Fruit fly (Drosophila melanogaster) whole organism, prepupa: Measurements from ENCODE around the gene Polr2F.
A peak's percentile ranks its signal among the peaks of the same experiment; 100 is the strongest.

Experiments used
- Blimp-1 ChIP-seq: fragments of 200-800 bp; sonication (Bioruptor generic); optimal IDR thresholded peaks from 3 replicates; lab custom pipeline; 2017; ENCODE audit warnings: missing biosample characterization, missing genetic modification characterization, mild to moderate bottlenecking, moderate library complexity, missing genetic modification reagents
- CG10631 ChIP-seq: fragments of 200-800 bp; sonication (Bioruptor generic); optimal IDR thresholded peaks from 2 replicates; lab custom pipeline; 2016; ENCODE audit warnings: missing biosample characterization, missing genetic modification characterization
- CG11762 ChIP-seq: fragments of 200-800 bp; sonication (Bioruptor generic); optimal IDR thresholded peaks from 3 replicates; lab custom pipeline; 2016; ENCODE audit warnings: missing biosample characterization, missing genetic modification characterization; ENCODE audit not compliant: insufficient read depth
- CG11902 ChIP-seq: fragments of 200-800 bp; sonication (Bioruptor generic); optimal IDR thresholded peaks from 3 replicates; lab custom pipeline; 2016; ENCODE audit warnings: missing biosample characterization, missing genetic modification characterization
- CG15336 ChIP-seq: fragments of 200-800 bp; sonication (Bioruptor generic); IDR thresholded peaks from 2 replicates; pipeline ENCODE4 v1.3.6; 2022; ENCODE audit warnings: missing biosample characterization, missing genetic modification characterization
- CG1621 ChIP-seq: fragments of 200-800 bp; sonication (Bioruptor generic); optimal IDR thresholded peaks from 3 replicates; lab custom pipeline; 2018; ENCODE audit warnings: missing biosample characterization, mild to moderate bottlenecking, missing genetic modification characterization
- CG3032 ChIP-seq: fragments of 200-800 bp; optimal IDR thresholded peaks from 2 replicates; lab custom pipeline; 2019; ENCODE audit warnings: missing biosample characterization, mild to moderate bottlenecking, missing genetic modification characterization, moderate library complexity
- CG32006 ChIP-seq: fragments of 200-800 bp; sonication (Bioruptor generic); optimal IDR thresholded peaks from 3 replicates; lab custom pipeline; 2017; ENCODE audit warnings: missing biosample characterization, mild to moderate bottlenecking, missing genetic modification characterization
- CG4318 ChIP-seq: fragments of 200-800 bp; sonication (Bioruptor generic); optimal IDR thresholded peaks from 3 replicates; lab custom pipeline; 2017; ENCODE audit warnings: missing biosample characterization, mild to moderate bottlenecking, missing genetic modification characterization
- CG6163 ChIP-seq: fragments of 200-800 bp; sonication (Bioruptor generic); IDR thresholded peaks from 3 replicates; pipeline ENCODE4 v1.3.6; 2022; ENCODE audit warnings: missing biosample characterization, missing genetic modification characterization
- CG6276 ChIP-seq: fragments of 200-800 bp; sonication (Bioruptor generic); optimal IDR thresholded peaks from 2 replicates; lab custom pipeline; 2017; ENCODE audit warnings: missing biosample characterization, mild to moderate bottlenecking, missing genetic modification characterization
- CG6792 ChIP-seq: fragments of 200-800 bp; sonication (Bioruptor generic); optimal IDR thresholded peaks from 3 replicates; lab custom pipeline; 2016; ENCODE audit warnings: missing biosample characterization, missing genetic modification characterization
- CG6808 ChIP-seq: fragments of 200-800 bp; sonication (Bioruptor generic); optimal IDR thresholded peaks from 3 replicates; lab custom pipeline; 2017; ENCODE audit warnings: missing biosample characterization, missing genetic modification characterization, mild to moderate bottlenecking, moderate library complexity, missing genetic modification reagents
- CG7368 ChIP-seq: fragments of 200-800 bp; sonication (Bioruptor generic); optimal IDR thresholded peaks from 3 replicates; lab custom pipeline; 2016; ENCODE audit warnings: missing biosample characterization, missing genetic modification characterization
- CG8319 ChIP-seq: fragments of 200-800 bp; sonication (Bioruptor generic); optimal IDR thresholded peaks from 3 replicates; lab custom pipeline; 2016; ENCODE audit warnings: missing biosample characterization, missing genetic modification characterization
- CG8632 ChIP-seq: fragments of 200-800 bp; sonication (Bioruptor generic); optimal IDR thresholded peaks from 3 replicates; lab custom pipeline; 2016; ENCODE audit warnings: missing biosample characterization, missing genetic modification characterization
- CG9139 ChIP-seq: fragments of 200-800 bp; sonication (Bioruptor generic); optimal IDR thresholded peaks from 3 replicates; lab custom pipeline; 2017; ENCODE audit warnings: missing biosample characterization, mild to moderate bottlenecking, missing genetic modification characterization
- Eip78C ChIP-seq: fragments of 200-800 bp; sonication (Bioruptor generic); peaks from one replicate; lab custom pipeline; 2016; ENCODE audit warnings: missing biosample characterization, missing genetic modification characterization
- Eip93F ChIP-seq: fragments of 200-800 bp; sonication (Bioruptor generic); optimal IDR thresholded peaks from 2 replicates; lab custom pipeline; 2016; ENCODE audit warnings: missing biosample characterization, mild to moderate bottlenecking, missing genetic modification characterization
- Ets21C ChIP-seq: fragments of 200-800 bp; sonication (Bioruptor generic); optimal IDR thresholded peaks from 3 replicates; lab custom pipeline; 2016; ENCODE audit warnings: missing biosample characterization, missing genetic modification characterization
- Ets96B ChIP-seq: fragments of 200-800 bp; optimal IDR thresholded peaks from 2 replicates; lab custom pipeline; 2019; ENCODE audit warnings: missing biosample characterization, mild to moderate bottlenecking, missing genetic modification characterization, moderate library complexity
- Hr38 ChIP-seq: sonication (Bioruptor generic); optimal IDR thresholded peaks from 2 replicates; lab custom pipeline; 2016; ENCODE audit warnings: missing biosample characterization, missing genetic modification characterization
- Hr39 ChIP-seq: fragments of 200-800 bp; sonication (Bioruptor generic); optimal IDR thresholded peaks from 2 replicates; lab custom pipeline; 2016; ENCODE audit warnings: missing biosample characterization, missing genetic modification characterization
- Hr4 ChIP-seq: fragments of 200-800 bp; sonication (Bioruptor generic); optimal IDR thresholded peaks from 3 replicates; lab custom pipeline; 2016; ENCODE audit warnings: missing biosample characterization, missing genetic modification characterization
- Lpt ChIP-seq: fragments of 200-800 bp; sonication (Bioruptor generic); optimal IDR thresholded peaks from 3 replicates; lab custom pipeline; 2016; ENCODE audit warnings: missing biosample characterization, missing genetic modification characterization
- Met ChIP-seq: fragments of 200-800 bp; sonication (Bioruptor generic); optimal IDR thresholded peaks from 3 replicates; lab custom pipeline; 2016; ENCODE audit warnings: missing biosample characterization, missing genetic modification characterization
- Smox ChIP-seq: fragments of 200-800 bp; sonication (Bioruptor generic); optimal IDR thresholded peaks from 3 replicates; lab custom pipeline; 2016; ENCODE audit warnings: missing biosample characterization, missing genetic modification characterization
- Sox14 ChIP-seq: fragments of 200-800 bp; sonication (Bioruptor generic); optimal IDR thresholded peaks from 3 replicates; lab custom pipeline; 2016; ENCODE audit warnings: missing biosample characterization, missing genetic modification characterization
- achi ChIP-seq: fragments of 200-800 bp; sonication (Bioruptor generic); optimal IDR thresholded peaks from 3 replicates; lab custom pipeline; 2016; ENCODE audit warnings: missing biosample characterization, missing genetic modification characterization
- acj6 ChIP-seq: fragments of 200-800 bp; sonication (Bioruptor generic); optimal IDR thresholded peaks from 3 replicates; lab custom pipeline; 2016; ENCODE audit warnings: missing biosample characterization, missing genetic modification characterization
- dac ChIP-seq: fragments of 200-800 bp; sonication (Bioruptor generic); optimal IDR thresholded peaks from 2 replicates; lab custom pipeline; 2017; ENCODE audit warnings: missing biosample characterization, mild to moderate bottlenecking, missing genetic modification characterization
- eg ChIP-seq: fragments of 200-800 bp; sonication (Bioruptor generic); IDR thresholded peaks from 3 replicates; pipeline ENCODE4 v1.3.6; 2022; ENCODE audit warnings: missing biosample characterization, missing genetic modification characterization
- esn ChIP-seq: fragments of 200-800 bp; sonication (Bioruptor generic); optimal IDR thresholded peaks from 2 replicates; lab custom pipeline; 2016; ENCODE audit warnings: missing biosample characterization, mild to moderate bottlenecking, missing genetic modification characterization, moderate library complexity
- net ChIP-seq: fragments of 200-800 bp; sonication (Bioruptor generic); optimal IDR thresholded peaks from 3 replicates; lab custom pipeline; 2016; ENCODE audit warnings: missing biosample characterization, missing genetic modification characterization
- pdm3 ChIP-seq: fragments of 200-800 bp; sonication (Bioruptor generic); optimal IDR thresholded peaks from 3 replicates; lab custom pipeline; 2016; ENCODE audit warnings: missing biosample characterization, missing genetic modification characterization
- salr ChIP-seq, 2 experiments: fragments of 200-800 bp; sonication (Bioruptor generic); optimal IDR thresholded peaks; 3 replicates each; lab custom pipeline; 2016 to 2018; ENCODE audit warnings: missing biosample characterization in 2 of 2, missing genetic modification characterization in 2 of 2, mild to moderate bottlenecking in 1 of 2
- spab ChIP-seq: fragments of 200-800 bp; sonication (Bioruptor generic); optimal IDR thresholded peaks from 2 replicates; lab custom pipeline; 2017; ENCODE audit warnings: missing biosample characterization, mild to moderate bottlenecking, missing genetic modification characterization, missing genetic modification reagents
- ss ChIP-seq, 2 experiments: fragments of 200-800 bp; sonication (Bioruptor generic); optimal IDR thresholded peaks; 2 replicates in 1 of 2; 3 replicates in 1 of 2; lab custom pipeline; 2017 to 2018; ENCODE audit warnings: mild to moderate bottlenecking in 2 of 2, missing biosample characterization in 2 of 2, missing genetic modification characterization in 2 of 2, moderate library complexity in 1 of 2
- svp ChIP-seq: fragments of 200-800 bp; sonication (Bioruptor generic); peaks from one replicate; lab custom pipeline; 2016; ENCODE audit warnings: missing biosample characterization, missing genetic modification characterization
- topi ChIP-seq: fragments of 200-800 bp; sonication (Bioruptor generic); optimal IDR thresholded peaks from 3 replicates; lab custom pipeline; 2016; ENCODE audit warnings: missing biosample characterization, missing genetic modification characterization
- vri ChIP-seq: fragments of 200-800 bp; sonication (Bioruptor generic); optimal IDR thresholded peaks from 3 replicates; lab custom pipeline; 2016; ENCODE audit warnings: missing biosample characterization, mild to moderate bottlenecking, missing genetic modification characterization

Polr2F gene

DNA sequence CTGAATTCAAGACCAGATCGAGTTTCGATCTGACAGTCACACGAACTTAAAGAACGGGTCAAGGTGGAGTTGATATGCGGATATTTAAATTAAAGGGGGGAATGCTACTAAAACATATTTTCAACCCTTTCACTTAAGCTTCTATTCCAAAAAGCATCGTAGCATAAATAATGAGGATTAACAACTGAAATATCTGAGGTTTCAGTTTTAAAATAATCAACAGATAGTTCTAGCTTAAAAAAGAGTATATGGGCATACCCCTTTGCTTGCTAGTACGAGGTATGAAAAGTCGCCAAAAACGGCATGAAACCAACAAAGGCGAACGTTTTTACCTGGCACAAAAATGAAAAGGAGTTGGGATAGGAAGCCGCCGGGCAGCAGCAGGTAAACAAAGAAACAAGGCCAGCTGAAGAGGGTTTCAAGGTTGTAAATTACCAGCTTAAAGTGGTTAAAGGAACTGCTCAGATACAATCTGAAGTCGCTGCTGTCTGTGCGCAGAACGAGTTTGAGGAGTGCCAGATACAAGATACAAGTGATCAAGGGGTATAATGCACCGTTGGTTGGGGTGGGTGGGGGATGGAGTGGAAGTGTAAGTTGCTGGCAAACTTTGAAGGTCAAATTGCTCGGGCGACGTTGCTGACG is 39.7 kb upstream of the Polr2F start (continued):
- peak; percentile 11 for TF ChIP-seq CG8319
- no peak for TF ChIP-seq CG9139
- peak; percentile 25 to 66 for TF ChIP-seq ss (GFP tag; optimal IDR thresholded peaks at IDR 0.05; lab: Kevin White, UChicago)
- peak; percentile 52 for TF ChIP-seq acj6 (GFP tag; lab: Kevin White, UChicago)
- no peak for TF ChIP-seq dac
- TF ChIP-seq CG1621: peak; percentile 21
- TF ChIP-seq CG10631 (GFP tag; lab: Kevin White, UChicago): peak; percentile 63
- peak; percentile 39 for TF ChIP-seq vri (GFP tag; lab: Kevin White, UChicago)
- no peak for TF ChIP-seq Hr4 (GFP tag; lab: Kevin White, UChicago)
- peak; percentile 72 for TF ChIP-seq Ets96B (tag; lab: Kevin White, UChicago)
- TF ChIP-seq Hr39: peak; percentile 39
- TF ChIP-seq CG7368 (GFP tag; lab: Kevin White, UChicago): peak; percentile 38

DNA sequence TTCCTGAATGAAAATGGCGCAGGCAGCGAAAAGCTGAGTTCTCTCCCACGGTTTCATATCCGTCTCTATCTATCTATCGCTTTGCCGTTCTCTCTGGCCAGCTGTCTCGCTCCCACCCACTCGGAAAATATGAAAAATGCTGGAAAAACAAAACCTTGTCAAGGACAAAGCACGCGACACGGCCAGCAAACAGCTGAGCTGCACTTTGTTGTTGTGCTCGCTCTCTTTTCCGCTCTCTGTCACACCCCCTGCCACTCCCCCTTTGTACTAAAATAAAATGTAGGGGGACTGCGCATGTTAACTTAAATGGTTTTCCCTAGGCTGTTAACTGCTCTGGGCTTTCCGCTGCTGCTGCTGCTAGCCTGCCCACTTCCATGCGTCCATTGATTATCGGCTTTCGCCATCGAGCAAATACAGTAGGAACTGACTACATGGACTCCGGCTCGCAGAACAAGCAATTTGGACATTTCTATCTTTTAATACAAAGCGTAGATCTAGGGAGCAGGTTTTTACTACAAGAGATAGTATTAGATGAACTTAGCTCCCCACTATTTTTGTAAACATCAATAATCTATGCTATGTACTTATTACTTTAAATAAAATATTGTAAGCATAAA is 24.8 kb upstream of the Polr2F start:
- no peak for TF ChIP-seq eg (GFP tag; lab: Robert Waterston, UW)
- TF ChIP-seq CG6163: no peak
- TF ChIP-seq Hr39: no peak
- TF ChIP-seq CG8632 (GFP tag; lab: Kevin White, UChicago): no peak
- no peak for TF ChIP-seq vri (GFP tag; lab: Kevin White, UChicago)
- no peak for TF ChIP-seq CG11762 (GFP tag; lab: Kevin White, UChicago)
- no peak for TF ChIP-seq achi (GFP tag; lab: Kevin White, UChicago)
- no peak for TF ChIP-seq Smox (GFP tag; lab: Kevin White, UChicago)
- TF ChIP-seq salr (GFP tag; optimal IDR thresholded peaks at IDR 0.05; lab: Kevin White, UChicago): no peak
- TF ChIP-seq CG32006 (GFP tag; lab: Kevin White, UChicago): no peak
- TF ChIP-seq ss (GFP tag; optimal IDR thresholded peaks at IDR 0.05; lab: Kevin White, UChicago): no peak
- no peak for TF ChIP-seq CG11902 (GFP tag; lab: Kevin White, UChicago)
- TF ChIP-seq pdm3 (GFP tag; lab: Kevin White, UChicago): no peak
- no peak for TF ChIP-seq esn (GFP tag; lab: Kevin White, UChicago)
- TF ChIP-seq Hr38 (GFP tag; lab: Kevin White, UChicago): no peak
- TF ChIP-seq CG3032 (tag; lab: Kevin White, UChicago): no peak

DNA sequence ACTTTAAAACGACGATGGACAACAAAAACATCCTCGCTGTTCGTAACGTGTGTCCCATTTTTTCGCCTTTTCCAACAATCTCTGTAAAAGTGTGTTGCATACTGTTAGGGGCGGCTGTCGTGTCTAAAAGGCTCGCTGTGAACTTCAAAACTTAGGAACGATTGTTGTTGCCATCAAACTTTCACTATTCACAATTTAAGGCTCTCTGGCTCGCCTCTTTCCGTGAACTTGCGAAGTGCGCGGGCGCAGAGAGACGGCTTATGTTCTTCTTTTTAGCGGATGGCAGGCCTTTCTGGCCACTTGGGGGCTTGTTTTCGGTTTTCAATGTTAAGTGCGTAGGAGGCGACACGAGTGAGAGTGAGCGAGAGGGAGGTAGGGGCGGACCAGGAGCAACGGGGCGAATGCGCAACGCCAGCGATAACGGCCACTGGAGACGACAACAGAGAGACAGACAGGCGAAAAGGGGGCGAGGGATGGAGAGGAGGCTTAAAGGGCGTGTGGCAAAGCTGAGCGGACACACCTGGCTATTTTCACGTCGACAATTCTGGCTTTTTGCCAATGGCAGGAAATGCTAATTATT is 21.1 kb upstream of the Polr2F start, which contains the start of gene mtd:
mtd (minus strand) TSS at position 51 of the 580 bp plus-strand sequence.
- TF ChIP-seq topi (GFP tag; lab: Kevin White, UChicago): no peak
- no peak for TF ChIP-seq Eip78C (GFP tag; lab: Kevin White, UChicago)
- TF ChIP-seq CG6163: 0 out of 3 replicates have a peak, but pooled peaks have one; percentile 28
- TF ChIP-seq spab (GFP tag; lab: Kevin White, UChicago): no peak
- TF ChIP-seq Met (GFP tag; lab: Kevin White, UChicago): no peak

DNA sequence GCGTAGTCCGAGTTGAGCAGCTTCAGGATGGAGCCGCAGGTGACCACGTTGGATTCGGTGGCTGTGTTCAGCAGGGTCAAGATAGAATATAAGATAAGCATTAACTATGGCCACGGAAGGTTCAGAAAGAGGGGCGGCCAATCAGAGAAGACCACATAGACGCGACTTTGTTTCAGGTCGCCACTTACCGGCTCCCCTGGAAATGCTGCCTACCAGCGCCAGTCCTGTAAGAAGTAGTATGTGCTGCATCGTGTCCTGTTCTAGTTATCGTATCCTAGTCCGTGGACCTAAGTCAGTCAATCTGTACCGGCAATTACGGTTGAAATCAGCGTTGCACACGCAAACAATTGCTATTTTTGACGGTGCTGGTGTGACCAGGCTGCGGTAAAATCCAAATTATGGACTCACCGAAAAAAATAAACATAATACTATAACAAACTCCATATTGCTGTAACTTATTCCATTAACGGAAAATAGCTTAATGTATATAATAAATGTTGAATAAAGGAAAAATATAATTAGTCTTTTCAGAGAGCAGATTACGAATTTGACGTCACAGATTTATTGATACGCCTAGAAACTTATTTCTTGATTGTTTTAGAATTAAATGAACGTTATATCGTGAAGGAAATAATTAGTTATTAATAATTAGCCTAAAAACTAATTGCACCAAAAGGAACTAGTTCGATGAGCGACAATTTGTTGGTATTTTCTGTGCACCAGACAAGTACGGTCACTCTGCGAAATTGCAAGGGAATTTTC is 17.0 kb upstream of the Polr2F start, which contains the start of the genes CG11999 and CG1161:
CG11999 (minus strand) TSS at position 375 of the 762 bp plus-strand sequence.
CG1161 (plus strand) TSS at position 720 of the 762 bp plus-strand sequence.
- TF ChIP-seq Blimp-1 (no peak), net (GFP tag; lab: Kevin White, UChicago) (no peak), CG10631 (GFP tag; lab: Kevin White, UChicago) (no peak), spab (GFP tag; lab: Kevin White, UChicago) (no peak), Sox14 (GFP tag; lab: Kevin White, UChicago) (peak; percentile 44), CG9139 (no peak), CG6276 (GFP tag; lab: Kevin White, UChicago) (no peak), CG15336 (GFP tag; lab: Robert Waterston, UW) (no peak), Hr4 (GFP tag; lab: Kevin White, UChicago) (no peak), svp (GFP tag; lab: Kevin White, UChicago) (no peak), Ets21C (GFP tag; lab: Kevin White, UChicago) (no peak), esn (GFP tag; lab: Kevin White, UChicago) (peak; percentile 34), eg (GFP tag; lab: Robert Waterston, UW) (no peak), Hr39 (no peak), CG6808 (GFP tag; lab: Kevin White, UChicago) (no peak), Lpt (no peak), CG4318 (no peak), Hr38 (GFP tag; lab: Kevin White, UChicago) (no peak), Smox (GFP tag; lab: Kevin White, UChicago) (no peak), topi (GFP tag; lab: Kevin White, UChicago) (peak; percentile 24), CG6792 (GFP tag; lab: Kevin White, UChicago) (no peak), Eip93F (no peak)
